Worm (Caenorhabditis elegans) whole organism, late embryonic: ENCODE results near the gene soc-1.

ENCODE experiments used
- ama-1 ChIP-seq: fragments of 150-350 bp; optimal IDR thresholded peaks from 2 replicates; lab custom pipeline; 2014
- ceh-9 ChIP-seq: sonication (generic microtip); optimal IDR thresholded peaks from 2 replicates; lab custom pipeline; 2016; ENCODE audit warnings: mild to moderate bottlenecking, missing genetic modification characterization, inconsistent platforms, missing compliant biosample characterization
- che-1 ChIP-seq: sonication (generic microtip); optimal IDR thresholded peaks from 2 replicates; lab custom pipeline; 2016; ENCODE audit warnings: mild to moderate bottlenecking, missing genetic modification characterization, missing compliant biosample characterization
- dmd-4 ChIP-seq: sonication (generic microtip); optimal IDR thresholded peaks from 2 replicates; lab custom pipeline; 2016; ENCODE audit warnings: borderline replicate concordance, missing genetic modification characterization, missing compliant biosample characterization
- lim-6 ChIP-seq: sonication (generic microtip); optimal IDR thresholded peaks from 2 replicates; lab custom pipeline; 2016; ENCODE audit warnings: missing genetic modification characterization, missing compliant biosample characterization
- madf-2 ChIP-seq: sonication (generic microtip); optimal IDR thresholded peaks from 2 replicates; lab custom pipeline; 2017; ENCODE audit warnings: missing genetic modification characterization, missing compliant biosample characterization
- pha-4 ChIP-seq: fragments of 150-350 bp; optimal IDR thresholded peaks from 2 replicates; lab custom pipeline; 2018; ENCODE audit warnings: missing biosample characterization, missing genetic modification reagents, missing genetic modification characterization
- rnt-1 ChIP-seq: sonication (generic microtip); optimal IDR thresholded peaks from 2 replicates; lab custom pipeline; 2016; ENCODE audit warnings: missing genetic modification characterization, missing compliant biosample characterization
- ttx-3 ChIP-seq: sonication (generic microtip); optimal IDR thresholded peaks from 2 replicates; lab custom pipeline; 2016; ENCODE audit warnings: missing genetic modification reagents, missing genetic modification characterization, missing compliant biosample characterization

- TF ChIP-seq pha-4 (tag; lab: Kevin White, UChicago), result no peak
- TF ChIP-seq ceh-9 (tag; lab: Kevin White, UChicago), result no peak
- no peak for TF ChIP-seq rnt-1
- TF ChIP-seq ttx-3 (tag; lab: Kevin White, UChicago), result no peak
- no peak for TF ChIP-seq madf-2 (tag; lab: Kevin White, UChicago)
- no peak for TF ChIP-seq ama-1 (lab: Kevin White, UChicago)
- no peak for TF ChIP-seq lim-6 (tag; lab: Kevin White, UChicago)
- no peak for TF ChIP-seq dmd-4
- no peak for TF ChIP-seq che-1
These were observed 4.6 kb downstream of the soc-1 start for ce11 chrV:4647279-4647819.
